Worm (Caenorhabditis elegans) whole organism, L1 larva: ENCODE results near the gene mec-17.
A peak's percentile ranks its signal among the peaks of the same experiment; 100 is the strongest.

ENCODE experiments used
- ceh-8 ChIP-seq: fragments of 200-800 bp; sonication (Bioruptor generic); optimal IDR thresholded peaks from 2 replicates; lab custom pipeline; 2018; ENCODE audit warnings: mild to moderate bottlenecking, missing genetic modification characterization, moderate library complexity, missing compliant biosample characterization
- ceh-82 ChIP-seq, 3 experiments: fragments of 150-350 bp in 1 of 3; sonication (generic microtip) in 2 of 3; optimal IDR thresholded peaks; 2 replicates each; lab custom pipeline; 2014 to 2017; ENCODE audit warnings: missing biosample characterization in 3 of 3, missing genetic modification characterization in 3 of 3
- lin-13 ChIP-seq: fragments of 150-350 bp; optimal IDR thresholded peaks from 2 replicates; lab custom pipeline; 2014; ENCODE audit warnings: missing biosample characterization, missing genetic modification reagents, missing genetic modification characterization
- lin-14 ChIP-seq: fragments of 200-800 bp; sonication (Bioruptor generic); optimal IDR thresholded peaks from 2 replicates; lab custom pipeline; 2018; ENCODE audit warnings: mild to moderate bottlenecking, missing genetic modification characterization, moderate library complexity, missing compliant biosample characterization
- nhr-12 ChIP-seq: sonication (generic microtip); optimal IDR thresholded peaks from 2 replicates; lab custom pipeline; 2017; ENCODE audit warnings: missing biosample characterization, missing genetic modification characterization
- nhr-28 ChIP-seq: fragments of 150-350 bp; optimal IDR thresholded peaks from 2 replicates; lab custom pipeline; 2014; ENCODE audit warnings: missing biosample characterization, missing genetic modification characterization
- nhr-85 ChIP-seq: sonication (generic microtip); peaks from one replicate; lab custom pipeline; 2016; ENCODE audit warnings: missing genetic modification characterization, inconsistent platforms, missing compliant biosample characterization
- snpc-4 ChIP-seq: fragments of 150-350 bp; optimal IDR thresholded peaks from 2 replicates; lab custom pipeline; 2014; ENCODE audit warnings: missing biosample characterization, missing genetic modification characterization
- unc-86 ChIP-seq: sonication (generic microtip); optimal IDR thresholded peaks from 2 replicates; lab custom pipeline; 2016; ENCODE audit warnings: missing genetic modification characterization, missing compliant biosample characterization
- ztf-4 ChIP-seq: fragments of 150-350 bp; optimal IDR thresholded peaks from 2 replicates; lab custom pipeline; 2014; ENCODE audit warnings: missing biosample characterization, missing genetic modification characterization

- TF ChIP-seq lin-14 (no peak), nhr-28 (tag; lab: Kevin White, UChicago) (no peak), nhr-85 (tag; lab: Kevin White, UChicago) (peak; percentile 26), lin-13 (no peak), snpc-4 (tag; lab: Kevin White, UChicago) (no peak), ceh-8 (GFP tag; lab: Kevin White, UChicago) (no peak), nhr-12 (tag; lab: Kevin White, UChicago) (no peak), ceh-82 (tag; optimal IDR thresholded peaks at IDR 0.05; lab: Kevin White, UChicago) (no peak), unc-86 (no peak), ztf-4 (tag; lab: Kevin White, UChicago) (no peak)
Measured at ce11 chrIV:7983728-7984346, 3.1 kb downstream of the mec-17 start.
